Worm (Caenorhabditis elegans): ENCODE measurements around the gene Y39A1A.9.

- TF ChIP-seq nhr-12 (tag; optimal IDR thresholded peaks at IDR 0.05) (no peak), fos-1 (tag; optimal IDR thresholded peaks at IDR 0.05) (no peak), elt-3 (tag; optimal IDR thresholded peaks at IDR 0.05) (no peak), nhr-25 (tag; optimal IDR thresholded peaks at IDR 0.05) (peak; percentile 27), blmp-1 (tag; optimal IDR thresholded peaks at IDR 0.05; ENCODE audit: insufficient read depth) (no peak)
Measured at ce11 chrIII:10631870-10632509, 1.3 kb downstream of the Y39A1A.9 start.
